Fruit fly (Drosophila melanogaster) whole organism: ENCODE results near the gene CG4611.

ENCODE experiments used
- EcR ChIP-seq, 2 experiments: fragments of >200 bp; optimal IDR thresholded peaks; 2 replicates each; lab custom pipeline; 2017; ENCODE audit warnings: missing biosample characterization in 2 of 2, missing genetic modification characterization in 2 of 2, missing genetic modification reagents in 2 of 2
- pan ChIP-seq: fragments of >200 bp; optimal IDR thresholded peaks from 2 replicates; lab custom pipeline; 2017
- psq ChIP-seq: fragments of >200 bp; optimal IDR thresholded peaks from 2 replicates; lab custom pipeline; 2017
- usp ChIP-seq: fragments of >200 bp; optimal IDR thresholded peaks from 2 replicates; lab custom pipeline; 2017; ENCODE audit warnings: missing biosample characterization, missing genetic modification characterization, mixed read lengths

DNA sequence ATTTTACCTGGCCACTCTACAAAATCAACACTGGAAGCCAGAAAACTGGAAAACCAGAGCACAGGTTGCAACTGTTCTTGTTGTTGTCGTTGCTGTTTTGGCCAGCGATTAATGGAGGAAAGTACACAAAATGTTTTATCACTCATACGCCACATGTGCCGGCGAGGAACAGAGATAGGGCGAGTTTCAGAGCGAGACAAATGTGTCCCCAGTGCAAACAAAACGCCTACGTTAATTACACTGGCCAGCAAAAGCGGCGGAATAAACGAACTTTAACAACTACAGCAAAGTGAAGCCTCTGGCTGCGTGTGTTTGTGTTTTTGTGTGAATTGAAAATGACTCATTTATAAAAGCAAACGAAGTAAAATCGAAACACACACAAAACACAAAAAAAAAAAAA, 44.0 kb downstream of the CG4611 start:
- TF ChIP-seq EcR (GFP tag; optimal IDR thresholded peaks at IDR 0.05; lab: Kevin White, UChicago), result no peak
- TF ChIP-seq psq, result no peak
- no peak for TF ChIP-seq usp
- no peak for TF ChIP-seq pan (lab: Kevin White, UChicago)
